Worm (Caenorhabditis elegans) whole organism, L3 larva: ENCODE results near the gene kcc-1.

Experiments used
- aly-2 ChIP-seq: fragments of 150-350 bp; optimal IDR thresholded peaks from 2 replicates; lab custom pipeline; 2014; ENCODE audit warnings: missing biosample characterization, missing genetic modification characterization
- ama-1 ChIP-seq: fragments of 150-350 bp; optimal IDR thresholded peaks from 2 replicates; lab custom pipeline; 2018
- egl-27 ChIP-seq: sonication (generic microtip); optimal IDR thresholded peaks from 4 replicates; lab custom pipeline; 2017; ENCODE audit warnings: missing biosample characterization, missing genetic modification reagents, missing genetic modification characterization
- elt-2 ChIP-seq: sonication (generic microtip); optimal IDR thresholded peaks from 2 replicates; lab custom pipeline; 2016; ENCODE audit warnings: missing genetic modification reagents, mild to moderate bottlenecking, missing genetic modification characterization, missing compliant biosample characterization
- fos-1 ChIP-seq: fragments of 150-350 bp; optimal IDR thresholded peaks from 2 replicates; lab custom pipeline; 2014; ENCODE audit warnings: missing biosample characterization, missing genetic modification characterization
- mml-1 ChIP-seq: fragments of 150-350 bp; sonication (generic microtip); optimal IDR thresholded peaks from 3 replicates; lab custom pipeline; 2014; ENCODE audit warnings: missing biosample characterization, missing genetic modification characterization
- nhr-237 ChIP-seq: fragments of 150-350 bp; optimal IDR thresholded peaks from 2 replicates; lab custom pipeline; 2014; ENCODE audit warnings: missing biosample characterization, missing genetic modification characterization
- nhr-67 ChIP-seq: fragments of 150-350 bp; optimal IDR thresholded peaks from 2 replicates; lab custom pipeline; 2014; ENCODE audit warnings: missing biosample characterization, missing genetic modification characterization
- nhr-76 ChIP-seq: fragments of 150-350 bp; sonication (generic microtip); optimal IDR thresholded peaks from 5 replicates; lab custom pipeline; 2014; ENCODE audit warnings: missing biosample characterization, missing genetic modification characterization
- nhr-77 ChIP-seq: fragments of 150-350 bp; optimal IDR thresholded peaks from 2 replicates; lab custom pipeline; 2014; ENCODE audit warnings: missing biosample characterization, missing genetic modification characterization
- unc-62 ChIP-seq: fragments of 150-350 bp; sonication (generic microtip); optimal IDR thresholded peaks from 4 replicates; lab custom pipeline; 2014; ENCODE audit warnings: missing biosample characterization, missing genetic modification reagents, missing genetic modification characterization
- ztf-11 ChIP-seq: fragments of 150-350 bp; optimal IDR thresholded peaks from 2 replicates; lab custom pipeline; 2014; ENCODE audit warnings: missing biosample characterization, missing genetic modification characterization

- TF ChIP-seq elt-2 (tag; lab: Kevin White, UChicago): no peak
- no peak for TF ChIP-seq nhr-76 (tag; lab: Kevin White, UChicago)
- TF ChIP-seq aly-2 (tag; lab: Kevin White, UChicago): no peak
- no peak for TF ChIP-seq ztf-11 (tag; lab: Kevin White, UChicago)
- TF ChIP-seq egl-27 (tag; lab: Kevin White, UChicago): no peak
- no peak for TF ChIP-seq ama-1 (lab: Kevin White, UChicago)
- no peak for TF ChIP-seq mml-1 (tag; lab: Kevin White, UChicago)
- TF ChIP-seq nhr-77 (tag; lab: Kevin White, UChicago): no peak
- TF ChIP-seq unc-62 (GFP tag; lab: Kevin White, UChicago): no peak
- TF ChIP-seq fos-1 (tag; lab: Kevin White, UChicago): no peak
- TF ChIP-seq nhr-237 (tag; lab: Kevin White, UChicago): no peak
- TF ChIP-seq nhr-67: no peak
These were observed 46.5 kb upstream of the kcc-1 start for ce11 chrIV:7159586-7159985.
